Worm (Caenorhabditis elegans): ENCODE results near the gene szy-20.

ce11 chrII:8920955-8921354 lies 48.2 kb downstream of the szy-20 start:
- TF ChIP-seq tbx-8 (GFP tag; optimal IDR thresholded peaks at IDR 0.05): no peak
- no peak for TF ChIP-seq lin-13 (tag; optimal IDR thresholded peaks at IDR 0.05)
- TF ChIP-seq lin-32 (GFP tag; optimal IDR thresholded peaks at IDR 0.05): no peak
- TF ChIP-seq nhr-12 (tag; optimal IDR thresholded peaks at IDR 0.05): no peak
- no peak for TF ChIP-seq nhr-237 (tag; optimal IDR thresholded peaks at IDR 0.05)
- TF ChIP-seq elt-3 (tag; optimal IDR thresholded peaks at IDR 0.05): no peak
- TF ChIP-seq nhr-28 (tag; optimal IDR thresholded peaks at IDR 0.05): no peak
- no peak for TF ChIP-seq mls-2 (tag; optimal IDR thresholded peaks at IDR 0.05)
